Worm (Caenorhabditis elegans): Measurements from ENCODE around the gene Y32F6A.4.

- no peak for TF ChIP-seq nhr-237 (tag; optimal IDR thresholded peaks at IDR 0.05)
- no peak for TF ChIP-seq nhr-12 (tag; optimal IDR thresholded peaks at IDR 0.05)
- no peak for TF ChIP-seq sem-4 (tag; optimal IDR thresholded peaks at IDR 0.05)
- no peak for TF ChIP-seq elt-1 (tag; optimal IDR thresholded peaks at IDR 0.05)
- TF ChIP-seq lin-39 (tag; optimal IDR thresholded peaks at IDR 0.05) = no peak
- no peak for TF ChIP-seq nhr-11 (tag; optimal IDR thresholded peaks at IDR 0.05)
- no peak for TF ChIP-seq unc-62 (GFP tag; optimal IDR thresholded peaks at IDR 0.05)
These were observed 54.1 kb downstream of the Y32F6A.4 start for ce11 chrV:10379761-10380160.
